Worm (Caenorhabditis elegans) whole organism, L4/young adult: ENCODE results near the gene F35G2.5.

Source experiments
- W03F9.2 ChIP-seq: fragments of 150-350 bp; optimal IDR thresholded peaks from 2 replicates; lab custom pipeline; 2014; ENCODE audit warnings: missing biosample characterization, missing genetic modification characterization
- dao-5 ChIP-seq: sonication (generic microtip); optimal IDR thresholded peaks from 2 replicates; lab custom pipeline; 2016; ENCODE audit warnings: missing genotype, missing genetic modification characterization, moderate library complexity, missing compliant biosample characterization
- him-1 ChIP-seq: sonication (generic microtip); optimal IDR thresholded peaks from 2 replicates; lab custom pipeline; 2016; ENCODE audit warnings: missing genotype, missing genetic modification reagents, missing genetic modification characterization, missing compliant biosample characterization

F35G2.5 gene

DNA sequence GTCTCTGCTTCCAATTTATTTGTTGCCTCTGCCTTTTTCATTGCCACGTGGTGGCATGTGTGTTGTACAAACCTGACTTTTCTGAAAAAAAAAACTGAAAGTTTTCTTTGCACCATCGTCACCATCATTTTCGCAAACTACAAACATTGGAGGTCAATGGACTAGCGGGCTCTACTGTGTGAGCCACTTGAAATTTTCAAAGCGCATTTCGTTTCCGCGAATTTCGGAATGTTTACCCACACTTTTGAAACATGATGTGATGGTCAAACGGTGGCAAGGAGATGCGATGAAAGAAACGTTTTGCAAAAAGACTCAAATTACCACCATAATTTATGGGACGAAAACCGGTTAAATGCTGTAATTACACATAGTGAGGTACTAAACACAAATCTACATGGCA, 11.5 kb upstream of the F35G2.5 start:
- TF ChIP-seq W03F9.2 (no peak), him-1 (no peak), dao-5 (no peak)

- TF ChIP-seq him-1 (no peak), dao-5 (no peak), W03F9.2 (no peak)
Observed at ce11 chrIV:12208984-12209676, 10.3 kb upstream of the F35G2.5 start, which contains the start of the genes marb-1 and F35G2.3. Gene marb-1 (minus strand): TSS chrIV:12209010. Gene F35G2.3 (plus strand): TSS chrIV:12209626.

DNA sequence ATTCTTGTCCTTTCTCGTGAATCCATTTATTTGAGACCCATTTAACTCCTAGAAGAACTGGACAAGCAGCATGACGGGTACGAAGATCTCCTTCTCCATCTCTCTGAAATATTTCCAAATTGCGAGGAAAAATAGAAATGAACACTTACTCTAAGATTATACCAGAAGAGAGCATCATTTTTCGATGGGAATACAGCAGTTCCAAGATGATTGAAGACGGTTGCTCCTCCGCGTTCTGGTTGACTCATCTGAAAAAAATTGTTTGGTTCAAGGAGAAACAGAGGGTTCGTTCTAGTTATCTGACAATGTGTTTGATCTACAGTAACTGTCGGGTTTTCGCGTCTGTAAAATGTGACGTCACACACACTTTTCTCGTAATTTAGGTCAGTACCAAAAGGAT, 8.1 kb upstream of the F35G2.5 start:
- no peak for TF ChIP-seq dao-5
- TF ChIP-seq him-1 = no peak

- TF ChIP-seq W03F9.2 (no peak), dao-5 (no peak), him-1 (no peak)
Observed at ce11 chrIV:12212814-12213213, 6.6 kb upstream of the F35G2.5 start.

DNA sequence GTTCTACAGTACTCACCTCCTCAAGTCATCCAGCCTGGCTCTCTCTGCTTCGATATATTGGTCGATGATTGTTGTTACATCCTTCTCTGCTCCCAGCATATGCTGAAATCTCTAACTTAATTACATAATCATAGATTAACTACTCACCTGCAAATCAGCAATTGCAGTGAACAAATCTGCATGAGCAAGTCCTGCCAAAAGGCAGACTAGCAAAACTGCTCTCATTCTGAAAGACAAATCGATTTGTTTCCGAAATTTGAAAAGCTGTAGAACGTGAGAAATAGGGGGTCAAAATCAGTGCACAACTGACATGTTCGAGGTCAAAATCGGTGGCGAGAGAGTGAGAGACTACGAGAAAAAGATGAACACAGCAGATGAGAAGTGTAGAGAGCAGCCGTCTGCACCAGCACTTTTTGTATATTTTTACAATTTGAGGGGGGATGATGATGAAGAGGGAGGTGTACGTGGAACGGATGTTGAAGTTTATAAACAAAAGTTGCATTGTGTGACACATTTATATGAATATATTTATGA, 3.6 kb upstream of the F35G2.5 start, which contains the start of gene phy-2:
Gene phy-2, minus strand, starts transcription at position 226 of the 534 bp plus-strand sequence.
- TF ChIP-seq him-1 (no peak), W03F9.2 (no peak), dao-5 (no peak)

DNA sequence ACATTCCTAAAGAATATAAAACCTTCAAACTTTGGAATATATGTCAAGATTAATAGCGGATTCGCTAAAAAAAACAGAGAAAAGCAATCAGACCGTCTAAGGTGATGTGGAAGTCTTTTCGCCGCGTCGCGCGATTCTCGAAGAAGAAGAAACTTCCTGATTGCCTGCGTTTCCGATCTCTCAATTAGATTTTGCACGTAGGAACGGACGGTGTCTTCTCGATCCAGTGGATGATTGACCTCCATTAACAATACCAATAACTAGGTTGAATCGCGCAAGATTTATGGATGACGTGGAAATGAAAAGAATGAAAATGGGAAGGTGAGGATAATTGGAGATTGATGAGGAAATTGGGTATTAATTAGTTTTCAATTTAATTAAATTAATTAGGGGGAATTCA, 2.3 kb upstream of the F35G2.5 start:
- TF ChIP-seq dao-5 (no peak), him-1 (no peak)

- TF ChIP-seq dao-5 (no peak), him-1 (no peak), W03F9.2 (no peak)
Observed at ce11 chrIV:12218253-12218652, 1.2 kb upstream of the F35G2.5 start.

DNA sequence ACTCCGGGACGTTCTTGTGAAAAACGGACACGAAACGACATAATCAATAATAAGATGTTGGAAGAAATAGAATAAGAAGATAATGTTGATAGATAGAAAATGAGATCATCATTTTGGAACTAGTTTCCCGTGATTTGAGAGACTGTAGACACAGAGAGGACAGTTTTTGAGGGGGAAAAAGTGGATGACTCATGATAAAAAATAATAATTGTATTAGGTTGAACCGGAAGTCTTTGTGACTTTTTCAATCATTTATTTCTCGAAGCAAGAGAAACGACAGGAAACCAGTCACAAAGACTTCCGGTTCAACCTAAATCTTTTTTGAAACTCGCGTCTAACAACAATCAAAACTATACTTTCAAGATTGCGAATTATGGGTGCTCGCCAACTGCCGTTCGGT, 7.6 kb downstream of the F35G2.5 start, which contains the start of gene mlt-3:
Gene mlt-3, minus strand, starts transcription at position 101 of the 400 bp plus-strand sequence.
- TF ChIP-seq W03F9.2 = no peak
- TF ChIP-seq dao-5 = no peak
- TF ChIP-seq him-1 = no peak

- TF ChIP-seq him-1 (no peak), W03F9.2 (no peak), dao-5 (no peak)
Observed at ce11 chrIV:12229679-12230078, 10.3 kb downstream of the F35G2.5 start, which contains the start of gene sre-18. Gene sre-18 (minus strand): TSS chrIV:12229779.

DNA sequence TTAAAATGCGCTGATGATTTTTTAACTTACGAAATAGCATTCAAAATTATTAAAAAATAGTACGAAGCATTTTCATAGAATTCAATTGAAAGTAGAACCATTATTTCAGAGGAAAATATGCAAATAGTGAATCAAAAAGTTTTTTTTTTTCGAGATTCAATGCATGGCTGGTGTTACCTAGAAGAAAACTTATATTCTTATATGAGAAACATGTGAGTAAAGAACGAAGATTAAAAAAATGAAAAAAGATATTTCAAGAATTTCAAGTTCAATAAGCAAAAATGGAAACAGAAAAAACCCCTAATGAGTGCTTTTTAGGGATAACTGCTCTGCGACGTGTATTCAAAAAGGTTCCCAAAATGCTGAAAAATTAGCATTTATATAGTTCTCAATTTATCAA, 16.6 kb downstream of the F35G2.5 start, which contains the start of gene sre-16:
Gene sre-16, minus strand, starts transcription at position 101 of the 400 bp plus-strand sequence.
- TF ChIP-seq him-1 (no peak), W03F9.2 (no peak), dao-5 (no peak)

DNA sequence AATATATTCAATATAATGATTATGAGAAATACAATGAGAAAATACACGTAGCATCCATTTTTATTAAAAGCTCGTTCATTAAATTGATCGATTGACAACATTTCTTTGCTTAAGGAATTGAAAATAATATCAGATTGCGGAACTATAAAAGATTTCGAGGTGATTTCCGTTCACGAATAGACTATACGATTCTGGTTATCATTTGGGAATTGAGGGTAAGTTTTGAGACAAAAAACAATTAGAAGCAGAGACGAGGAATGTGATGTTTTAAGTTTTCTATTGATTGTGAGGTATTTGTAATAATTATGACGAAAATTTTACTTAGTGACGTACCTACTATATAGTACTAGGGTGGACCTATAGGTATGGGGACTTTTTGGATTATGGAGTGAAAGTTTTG, 19.4 kb downstream of the F35G2.5 start, which contains the start of gene sre-19:
Gene sre-19, minus strand, starts transcription at position 101 of the 400 bp plus-strand sequence.
- TF ChIP-seq W03F9.2 (no peak), him-1 (no peak), dao-5 (no peak)

ce11 chrIV:12244706-12245105, 25.3 kb downstream of the F35G2.5 start, which contains the start of gene sre-15:
Gene sre-15 (minus strand): TSS chrIV:12244806.
- TF ChIP-seq him-1 (no peak), W03F9.2 (no peak), dao-5 (no peak)

DNA sequence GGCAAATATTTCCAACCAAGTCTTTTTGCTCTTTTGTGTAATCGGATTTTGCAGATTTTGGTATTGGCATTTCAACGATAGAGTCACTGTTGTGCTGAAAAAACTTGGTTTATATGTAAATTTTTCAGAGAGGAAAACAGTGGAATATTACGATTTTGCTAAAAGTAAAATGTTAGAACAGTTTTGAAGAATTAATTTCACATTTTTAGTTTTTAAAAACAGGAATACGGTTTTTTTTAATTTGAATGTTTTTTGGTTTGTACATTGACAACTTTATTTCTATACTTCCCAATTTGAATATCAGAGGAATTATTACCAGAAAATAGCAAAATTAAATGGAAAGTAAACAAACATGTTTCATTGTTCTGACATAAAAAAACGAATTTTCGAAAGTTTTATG, 33.2 kb downstream of the F35G2.5 start, which contains the start of gene dnj-26:
Gene dnj-26, minus strand, starts transcription at position 101 of the 400 bp plus-strand sequence.
- no peak for TF ChIP-seq him-1
- TF ChIP-seq dao-5 = no peak
- TF ChIP-seq W03F9.2 = no peak

DNA sequence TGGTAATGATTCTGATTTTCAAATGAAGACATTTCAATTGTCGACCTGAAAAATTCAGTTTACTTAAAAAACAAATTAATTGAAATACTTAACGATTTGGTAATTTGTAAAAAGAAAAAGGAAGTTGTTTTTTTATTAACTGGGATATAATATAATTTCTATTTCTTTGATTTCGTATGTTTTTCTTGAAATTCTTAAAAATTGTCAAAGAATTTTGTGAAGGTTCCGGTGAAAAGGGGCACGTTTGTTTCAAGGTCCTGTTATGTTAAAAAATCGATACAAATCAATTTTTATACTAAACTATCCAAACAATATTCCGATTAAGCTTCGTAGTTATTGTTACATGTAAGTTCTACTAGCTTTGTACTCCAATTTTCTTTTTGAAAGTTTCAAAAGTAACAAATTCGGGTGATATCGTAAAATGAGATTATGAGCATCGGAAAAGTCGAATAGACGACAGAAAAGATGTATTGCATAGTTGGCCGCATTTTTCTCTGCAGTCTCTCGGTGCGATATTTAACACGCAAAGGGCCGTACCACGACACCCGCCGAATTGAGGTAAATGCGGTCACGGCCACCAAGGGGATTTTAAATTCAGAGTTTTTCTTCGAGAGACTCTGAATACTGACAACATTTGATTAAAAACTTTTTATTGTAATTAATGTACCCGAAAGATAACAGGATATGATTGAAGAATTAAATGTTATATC, 39.9 kb downstream of the F35G2.5 start, which contains the start of gene Y39C12A.9:
Gene Y39C12A.9, minus strand, starts transcription at position 51 of the 710 bp plus-strand sequence.
- no peak for TF ChIP-seq dao-5
- TF ChIP-seq W03F9.2 = no peak
- no peak for TF ChIP-seq him-1

DNA sequence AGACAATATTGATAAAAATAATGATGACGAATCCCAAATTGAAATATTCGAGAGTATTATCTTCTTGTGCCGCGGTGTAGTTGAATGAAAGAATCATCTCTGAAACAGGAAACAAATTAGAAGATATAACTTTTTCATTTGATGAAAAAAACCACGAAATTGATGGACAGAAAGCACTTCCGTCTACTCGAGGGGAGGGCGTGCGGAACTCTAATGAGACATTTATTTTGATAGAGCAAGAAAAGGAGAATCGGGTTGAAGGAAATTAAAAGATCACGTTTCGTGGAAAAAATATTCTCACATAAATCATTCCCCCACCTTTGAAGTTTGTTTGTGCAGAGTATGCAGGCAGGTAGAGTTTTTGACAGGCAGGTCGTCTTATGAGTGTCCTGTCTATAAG, 41.9 kb downstream of the F35G2.5 start, which contains the start of gene sre-14:
Gene sre-14, minus strand, starts transcription at position 101 of the 400 bp plus-strand sequence.
- TF ChIP-seq him-1 (no peak), W03F9.2 (no peak), dao-5 (no peak)
